Fruit fly (Drosophila melanogaster) whole organism, embryonic: ENCODE data around the gene gammaCOP.
A peak's percentile ranks its signal among the peaks of the same experiment; 100 is the strongest.

Source experiments
- Antp ChIP-seq: fragments of 200-800 bp; sonication (Bioruptor generic); optimal IDR thresholded peaks from 3 replicates; lab custom pipeline; 2016; ENCODE audit warnings: missing biosample characterization, missing genetic modification characterization
- Bteb2 ChIP-seq: fragments of 200-800 bp; sonication (Bioruptor generic); optimal IDR thresholded peaks from 2 replicates; lab custom pipeline; 2016; ENCODE audit warnings: missing biosample characterization, missing genetic modification characterization
- CG14050 ChIP-seq: fragments of 200-800 bp; sonication (Bioruptor generic); IDR thresholded peaks from 3 replicates; pipeline ENCODE4 v1.3.6; 2022; ENCODE audit warnings: missing biosample characterization, missing genetic modification characterization
- CG14667 ChIP-seq: fragments of 200-800 bp; sonication (Bioruptor generic); IDR thresholded peaks from 2 replicates; pipeline ENCODE4 v1.3.6; 2022; ENCODE audit warnings: missing biosample characterization, missing genetic modification characterization
- CG14965 ChIP-seq: fragments of 200-800 bp; sonication (Bioruptor generic); optimal IDR thresholded peaks from 2 replicates; lab custom pipeline; 2016; ENCODE audit warnings: missing biosample characterization, missing genetic modification characterization, borderline replicate concordance
- CG15269 ChIP-seq: fragments of 200-800 bp; sonication (Bioruptor generic); optimal IDR thresholded peaks from 2 replicates; lab custom pipeline; 2018; ENCODE audit warnings: missing biosample characterization, mild to moderate bottlenecking, missing genetic modification characterization, moderate library complexity
- CG1529 ChIP-seq: fragments of 200-800 bp; sonication (Bioruptor generic); optimal IDR thresholded peaks from 3 replicates; lab custom pipeline; 2018; ENCODE audit warnings: missing biosample characterization, missing genetic modification characterization
- CG17385 ChIP-seq: fragments of 200-800 bp; sonication (Bioruptor generic); optimal IDR thresholded peaks from 3 replicates; lab custom pipeline; 2018; ENCODE audit warnings: missing biosample characterization, mild to moderate bottlenecking, missing genetic modification characterization
- CG18011 ChIP-seq: fragments of 200-800 bp; sonication (Bioruptor generic); optimal IDR thresholded peaks from 2 replicates; lab custom pipeline; 2017; ENCODE audit warnings: missing biosample characterization, missing genetic modification characterization, mild to moderate bottlenecking, moderate library complexity, missing genotype
- CG2199 ChIP-seq: fragments of 200-800 bp; sonication (Bioruptor generic); IDR thresholded peaks from 3 replicates; pipeline ENCODE4 v1.3.6; 2022; ENCODE audit warnings: missing biosample characterization, missing genetic modification characterization
- CG31388 ChIP-seq: fragments of 200-800 bp; sonication (Bioruptor generic); optimal IDR thresholded peaks from 2 replicates; lab custom pipeline; 2016; ENCODE audit warnings: missing biosample characterization, missing genetic modification characterization
- CG32772 ChIP-seq: fragments of 200-800 bp; sonication (Bioruptor generic); IDR thresholded peaks from 2 replicates; pipeline ENCODE4 v1.3.6; 2022; ENCODE audit warnings: missing biosample characterization, missing genetic modification characterization
- CG7556 ChIP-seq: fragments of 200-800 bp; sonication (Bioruptor generic); optimal IDR thresholded peaks from 2 replicates; lab custom pipeline; 2017; ENCODE audit warnings: missing biosample characterization, mild to moderate bottlenecking, missing genetic modification characterization
- CG7745 ChIP-seq: fragments of 200-800 bp; sonication (Bioruptor generic); optimal IDR thresholded peaks from 2 replicates; lab custom pipeline; 2018; ENCODE audit warnings: missing biosample characterization, mild to moderate bottlenecking, missing genetic modification characterization, moderate library complexity
- CG7928 ChIP-seq: fragments of 200-800 bp; sonication (Bioruptor generic); optimal IDR thresholded peaks from 2 replicates; lab custom pipeline; 2017; ENCODE audit warnings: missing biosample characterization, mild to moderate bottlenecking, missing genetic modification characterization
- CG7963 ChIP-seq: fragments of 200-800 bp; sonication (Bioruptor generic); IDR thresholded peaks from 3 replicates; pipeline ENCODE4 v1.3.6; 2022; ENCODE audit warnings: missing biosample characterization, missing genetic modification characterization; ENCODE audit not compliant: partially characterized antibody
- CG9437 ChIP-seq: fragments of 200-800 bp; sonication (Bioruptor generic); optimal IDR thresholded peaks from 2 replicates; lab custom pipeline; 2018; ENCODE audit warnings: missing biosample characterization, mild to moderate bottlenecking, missing genetic modification characterization
- CG9727 ChIP-seq: fragments of 200-800 bp; sonication (Bioruptor generic); optimal IDR thresholded peaks from 3 replicates; lab custom pipeline; 2017; ENCODE audit warnings: missing biosample characterization, mild to moderate bottlenecking, missing genetic modification characterization
- Dfd ChIP-seq, 2 experiments: fragments of >200 bp; optimal IDR thresholded peaks; 2 replicates each; lab custom pipeline; 2017; ENCODE audit warnings: missing biosample characterization in 2 of 2, missing genetic modification characterization in 2 of 2
- HHEX ChIP-seq: fragments of 200-800 bp; sonication (Bioruptor generic); optimal IDR thresholded peaks from 3 replicates; lab custom pipeline; 2017; ENCODE audit warnings: missing biosample characterization, mild to moderate bottlenecking, missing genetic modification characterization, missing genetic modification reagents
- HLH3B ChIP-seq: fragments of 200-800 bp; sonication (Bioruptor generic); IDR thresholded peaks from 2 replicates; pipeline ENCODE4 v1.3.6; 2022; ENCODE audit warnings: missing biosample characterization, missing genetic modification characterization
- HLH54F ChIP-seq: fragments of 200-800 bp; sonication (Bioruptor generic); optimal IDR thresholded peaks from 3 replicates; lab custom pipeline; 2016; ENCODE audit warnings: missing biosample characterization, missing genetic modification characterization
- Oli ChIP-seq: fragments of 200-800 bp; sonication (Bioruptor generic); optimal IDR thresholded peaks from 2 replicates; lab custom pipeline; 2018; ENCODE audit warnings: missing biosample characterization, mild to moderate bottlenecking, missing genetic modification characterization, moderate library complexity
- Opbp ChIP-seq: fragments of 200-800 bp; sonication (Bioruptor generic); IDR thresholded peaks from 3 replicates; pipeline ENCODE4 v1.3.6; 2022; ENCODE audit warnings: missing biosample characterization, missing genetic modification characterization; ENCODE audit not compliant: partially characterized antibody
- Sin3A ChIP-seq: fragments of >200 bp; optimal IDR thresholded peaks from 2 replicates; lab custom pipeline; 2018
- Sox100B ChIP-seq: fragments of 200-800 bp; sonication (Bioruptor generic); optimal IDR thresholded peaks from 3 replicates; lab custom pipeline; 2018; ENCODE audit warnings: missing biosample characterization, mild to moderate bottlenecking, missing genetic modification characterization
- Spps ChIP-seq: fragments of 200-800 bp; sonication (Bioruptor generic); optimal IDR thresholded peaks from 2 replicates; lab custom pipeline; 2018; ENCODE audit warnings: missing biosample characterization, mild to moderate bottlenecking, missing genetic modification characterization
- Taf1 ChIP-seq: fragments of 200-800 bp; sonication (Bioruptor generic); IDR thresholded peaks from 2 replicates; pipeline ENCODE4 v1.3.6; 2022; ENCODE audit warnings: missing biosample characterization, missing genetic modification characterization
- Usf ChIP-seq: fragments of 200-800 bp; sonication (Bioruptor generic); optimal IDR thresholded peaks from 2 replicates; lab custom pipeline; 2017; ENCODE audit warnings: missing genotype, missing biosample characterization, missing genetic modification characterization
- ash1 ChIP-seq: fragments of 200-800 bp; sonication (Bioruptor generic); optimal IDR thresholded peaks from 2 replicates; lab custom pipeline; 2018; ENCODE audit warnings: missing biosample characterization, mild to moderate bottlenecking, missing genetic modification characterization
- bbx ChIP-seq: fragments of 200-800 bp; sonication (Bioruptor generic); IDR thresholded peaks from 2 replicates; pipeline ENCODE4 v1.3.6; 2022; ENCODE audit warnings: missing biosample characterization, missing genetic modification characterization; ENCODE audit not compliant: partially characterized antibody
- br ChIP-seq: fragments of >200 bp; optimal IDR thresholded peaks from 2 replicates; lab custom pipeline; 2017
- corto ChIP-seq: fragments of 200-800 bp; sonication (Bioruptor generic); optimal IDR thresholded peaks from 2 replicates; lab custom pipeline; 2016; ENCODE audit warnings: missing biosample characterization, mild to moderate bottlenecking, missing genetic modification characterization, moderate library complexity
- cwo ChIP-seq: fragments of 200-800 bp; sonication (Bioruptor generic); optimal IDR thresholded peaks from 3 replicates; lab custom pipeline; 2017; ENCODE audit warnings: missing biosample characterization, missing genetic modification characterization, mild to moderate bottlenecking, moderate library complexity, missing genetic modification reagents
- dati ChIP-seq: fragments of 200-800 bp; sonication (Bioruptor generic); IDR thresholded peaks from 2 replicates; pipeline ENCODE4 v1.3.6; 2022; ENCODE audit warnings: missing biosample characterization, missing genetic modification characterization
- dysf ChIP-seq: fragments of 200-800 bp; sonication (Bioruptor generic); IDR thresholded peaks from 3 replicates; pipeline ENCODE4 v1.3.6; 2022; ENCODE audit warnings: missing biosample characterization, missing genetic modification characterization
- ewg ChIP-seq: fragments of 200-800 bp; sonication (Bioruptor generic); optimal IDR thresholded peaks from 3 replicates; lab custom pipeline; 2017; ENCODE audit warnings: mild to moderate bottlenecking, missing biosample characterization, missing genetic modification reagents, missing genetic modification characterization
- fd3F ChIP-seq: fragments of 200-800 bp; sonication (Bioruptor generic); optimal IDR thresholded peaks from 2 replicates; lab custom pipeline; 2018; ENCODE audit warnings: missing biosample characterization, mild to moderate bottlenecking, missing genetic modification characterization, moderate library complexity
- fru ChIP-seq: fragments of >200 bp; optimal IDR thresholded peaks from 2 replicates; lab custom pipeline; 2017
- fu2 ChIP-seq: fragments of 200-800 bp; sonication (Bioruptor generic); optimal IDR thresholded peaks from 2 replicates; lab custom pipeline; 2016; ENCODE audit warnings: missing biosample characterization, missing genetic modification characterization
- gsb-n ChIP-seq: fragments of 200-800 bp; sonication (Bioruptor generic); optimal IDR thresholded peaks from 3 replicates; lab custom pipeline; 2018; ENCODE audit warnings: missing biosample characterization, mild to moderate bottlenecking, missing genetic modification characterization
- knrl ChIP-seq: fragments of 200-800 bp; sonication (Bioruptor generic); IDR thresholded peaks from 3 replicates; pipeline ENCODE4 v1.3.6; 2022; ENCODE audit warnings: missing biosample characterization, missing genetic modification characterization; ENCODE audit not compliant: partially characterized antibody
- nmo ChIP-seq: fragments of 200-800 bp; sonication (Bioruptor generic); optimal IDR thresholded peaks from 2 replicates; lab custom pipeline; 2018; ENCODE audit warnings: missing biosample characterization, mild to moderate bottlenecking, missing genetic modification characterization, moderate library complexity
- peb ChIP-seq: fragments of 200-800 bp; sonication (Bioruptor generic); IDR thresholded peaks from 2 replicates; pipeline ENCODE4 v1.3.6; 2022; ENCODE audit warnings: missing biosample characterization, missing genetic modification characterization
- salm ChIP-seq: fragments of 200-800 bp; sonication (Bioruptor generic); optimal IDR thresholded peaks from 2 replicates; lab custom pipeline; 2018; ENCODE audit warnings: missing biosample characterization, mild to moderate bottlenecking, missing genetic modification characterization
- scrt ChIP-seq: fragments of 200-800 bp; sonication (Bioruptor generic); optimal IDR thresholded peaks from 2 replicates; lab custom pipeline; 2018; ENCODE audit warnings: missing biosample characterization, mild to moderate bottlenecking, missing genetic modification characterization, moderate library complexity
- shn ChIP-seq: fragments of 200-800 bp; sonication (Bioruptor generic); optimal IDR thresholded peaks from 3 replicates; lab custom pipeline; 2016; ENCODE audit warnings: missing biosample characterization, missing genetic modification characterization
- so ChIP-seq: fragments of 200-800 bp; sonication (Bioruptor generic); IDR thresholded peaks from 3 replicates; pipeline ENCODE4 v1.3.6; 2022; ENCODE audit warnings: missing biosample characterization, missing genetic modification characterization
- stc ChIP-seq: fragments of 200-800 bp; sonication (Bioruptor generic); IDR thresholded peaks from 2 replicates; pipeline ENCODE4 v1.3.6; 2022; ENCODE audit warnings: missing biosample characterization, missing genetic modification characterization
- tin ChIP-seq: fragments of 200-800 bp; sonication (Bioruptor generic); optimal IDR thresholded peaks from 3 replicates; lab custom pipeline; 2016; ENCODE audit warnings: missing biosample characterization, missing genetic modification characterization
- tll ChIP-seq, 2 experiments: fragments of 200-800 bp in 1 of 2; fragments of >200 bp in 1 of 2; sonication (Bioruptor generic) in 1 of 2; optimal IDR thresholded peaks; 2 replicates each; lab custom pipeline; 2017 to 2019; ENCODE audit warnings: missing biosample characterization in 2 of 2, missing genetic modification characterization in 2 of 2, mild to moderate bottlenecking in 1 of 2, moderate library complexity in 1 of 2

gammaCOP gene

DNA sequence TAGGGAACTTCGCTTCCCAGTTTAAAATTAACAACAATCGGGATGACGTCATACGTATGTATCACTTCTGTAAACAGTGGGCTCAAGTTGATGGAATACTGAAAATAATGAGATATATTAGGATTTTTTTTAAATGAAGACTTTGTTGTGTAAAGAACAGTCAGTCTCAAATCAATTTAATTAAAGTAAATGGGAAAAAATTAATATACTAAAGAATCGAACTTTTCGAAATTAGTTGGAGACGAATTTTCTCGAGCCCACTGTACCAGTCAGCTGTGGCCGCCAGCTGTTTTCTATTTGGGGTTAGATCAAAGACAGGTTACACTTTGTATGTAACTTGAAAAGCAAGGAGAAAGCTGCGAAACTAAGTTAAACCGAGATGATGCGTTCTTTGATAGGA is 16.4 kb downstream of the gammaCOP start, which contains the start of gene CG1635 (continued):
- TF ChIP-seq gsb-n (tag; lab: Kevin White, UChicago) (peak; percentile 100), Sox100B (peak; percentile 99), stc (GFP tag; lab: Robert Waterston, UW) (peak; percentile 99), HLH54F (GFP tag; lab: Kevin White, UChicago) (peak; percentile 98), knrl (GFP tag; lab: Robert Waterston, UW) (peak; percentile 55), CG9437 (peak; percentile 96), so (peak; percentile 100), CG7963 (GFP tag; lab: Robert Waterston, UW) (peak; percentile 43; the same call in 1 of the 3 replicates), CG14050 (GFP tag; lab: Robert Waterston, UW) (peak; percentile 99), CG15269 (tag; lab: Kevin White, UChicago) (peak; percentile 100), CG7556 (GFP tag; lab: Kevin White, UChicago) (peak; percentile 100), CG2199 (GFP tag; lab: Robert Waterston, UW) (peak; percentile 99), CG7745 (tag; lab: Kevin White, UChicago) (peak; percentile 96), Oli (tag; lab: Kevin White, UChicago) (peak; percentile 100), tin (peak; percentile 99), Antp (peak; percentile 91), CG7928 (GFP tag; lab: Kevin White, UChicago) (peak; percentile 86), shn (GFP tag; lab: Kevin White, UChicago) (peak; percentile 97), peb (GFP tag; lab: Robert Waterston, UW) (peak; percentile 98), CG31388 (GFP tag; lab: Kevin White, UChicago) (peak; percentile 95), fru (lab: Kevin White, UChicago) (no peak), cwo (GFP tag; lab: Kevin White, UChicago) (peak; percentile 99), corto (GFP tag; lab: Kevin White, UChicago) (peak; percentile 94), Usf (peak; percentile 98), dysf (GFP tag; lab: Robert Waterston, UW) (peak; percentile 100), Taf1 (GFP tag; lab: Robert Waterston, UW) (peak; percentile 99), CG32772 (GFP tag; lab: Robert Waterston, UW) (peak; percentile 98), fu2 (GFP tag; lab: Kevin White, UChicago) (peak; percentile 98), Opbp (peak; percentile 50; the same call in 2 of the 3 replicates), CG18011 (peak; percentile 93), CG17385 (GFP tag; lab: Kevin White, UChicago) (peak; percentile 100), HLH3B (GFP tag; lab: Robert Waterston, UW) (peak; percentile 100), Sin3A (lab: Kevin White, UChicago) (no peak), bbx (GFP tag; lab: Robert Waterston, UW) (peak; percentile 49), dati (GFP tag; lab: Robert Waterston, UW) (peak; percentile 97), nmo (GFP tag; lab: Kevin White, UChicago) (peak; percentile 97), salm (tag; lab: Kevin White, UChicago) (peak; percentile 100), br (lab: Kevin White, UChicago) (no peak), CG14667 (GFP tag; lab: Robert Waterston, UW) (peak; percentile 98), Bteb2 (GFP tag; lab: Kevin White, UChicago) (peak; percentile 99), tll (GFP tag; optimal IDR thresholded peaks at IDR 0.05; lab: Kevin White, UChicago) (peak in 1 of 2 experiments; percentile 89), scrt (peak; percentile 98), HHEX (GFP tag; lab: Kevin White, UChicago) (peak; percentile 99), CG9727 (peak; percentile 98), CG14965 (peak; percentile 82), CG1529 (GFP tag; lab: Kevin White, UChicago) (peak; percentile 99), Dfd (GFP tag; optimal IDR thresholded peaks at IDR 0.05; lab: Kevin White, UChicago) (no peak), fd3F (GFP tag; lab: Kevin White, UChicago) (peak; percentile 99), Spps (tag; lab: Kevin White, UChicago) (peak; percentile 100), ewg (peak; percentile 98), ash1 (peak; percentile 95)
